Fruit fly (Drosophila melanogaster): ENCODE data around the gene CG15406.

DNA sequence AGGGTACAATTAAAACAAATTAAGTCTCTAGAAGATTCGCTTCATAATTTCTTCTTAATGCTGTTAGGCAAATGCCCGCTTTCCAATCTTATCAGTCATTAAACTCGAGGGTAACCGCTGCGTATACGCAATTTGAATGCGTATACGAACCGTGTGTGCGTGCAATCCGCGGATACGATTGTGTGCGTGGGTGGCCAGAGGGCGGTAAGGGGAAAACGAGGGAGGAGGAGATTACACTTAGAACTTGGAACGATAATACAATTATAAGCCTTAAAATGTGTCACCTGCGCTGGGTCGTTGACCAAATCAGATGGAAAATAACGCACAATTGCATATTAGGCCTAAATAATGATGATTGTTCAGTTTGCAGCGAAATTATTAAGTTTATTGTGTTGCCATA is 46.8 kb downstream of the CG15406 start:
- TF ChIP-seq Gug (GFP tag; IDR thresholded peaks at IDR 0.05), result no peak
- no peak for TF ChIP-seq Hr39 (GFP tag; optimal IDR thresholded peaks at IDR 0.05)
- no peak for TF ChIP-seq CG8119 (GFP tag; IDR thresholded peaks at IDR 0.05)
- TF ChIP-seq CG7368 (GFP tag; optimal IDR thresholded peaks at IDR 0.05), result no peak
- TF ChIP-seq CG16779 (tag; optimal IDR thresholded peaks at IDR 0.05), result no peak
- no peak for TF ChIP-seq CG6163 (GFP tag; IDR thresholded peaks at IDR 0.05)

Data from whole organism, prepupa.